Fruit fly (Drosophila melanogaster) whole organism, embryonic: ENCODE data around the gene CG10512.
A peak's percentile ranks its signal among the peaks of the same experiment; 100 is the strongest.

Experiments used
- ATbp ChIP-seq: fragments of 200-800 bp; sonication (Bioruptor generic); optimal IDR thresholded peaks from 2 replicates; lab custom pipeline; 2017; ENCODE audit warnings: missing biosample characterization, mild to moderate bottlenecking, missing genetic modification characterization, missing genetic modification reagents
- Asciz ChIP-seq: fragments of 200-800 bp; sonication (Bioruptor generic); optimal IDR thresholded peaks from 2 replicates; lab custom pipeline; 2017; ENCODE audit warnings: missing biosample characterization, mild to moderate bottlenecking, missing genetic modification characterization, missing genetic modification reagents
- CG10979 ChIP-seq: fragments of 200-800 bp; sonication (Bioruptor generic); optimal IDR thresholded peaks from 2 replicates; lab custom pipeline; 2018; ENCODE audit warnings: missing biosample characterization, mild to moderate bottlenecking, missing genetic modification characterization, moderate library complexity
- CG11456 ChIP-seq: fragments of 200-800 bp; sonication (Bioruptor generic); IDR thresholded peaks from 3 replicates; pipeline ENCODE4 v1.3.6; 2022; ENCODE audit warnings: missing biosample characterization, missing genetic modification characterization
- CG11504 ChIP-seq: fragments of 200-800 bp; sonication (Bioruptor generic); optimal IDR thresholded peaks from 3 replicates; lab custom pipeline; 2019; ENCODE audit warnings: missing biosample characterization, mild to moderate bottlenecking, missing genetic modification characterization, moderate library complexity
- CG12071 ChIP-seq: fragments of 200-800 bp; sonication (Bioruptor generic); optimal IDR thresholded peaks from 3 replicates; lab custom pipeline; 2018; ENCODE audit warnings: missing biosample characterization, mild to moderate bottlenecking, missing genetic modification characterization
- CG1233 ChIP-seq: fragments of 200-800 bp; sonication (Bioruptor generic); optimal IDR thresholded peaks from 4 replicates; lab custom pipeline; 2018; ENCODE audit warnings: missing biosample characterization, mild to moderate bottlenecking, missing genetic modification characterization
- CG13123 ChIP-seq: fragments of 200-800 bp; sonication (Bioruptor generic); optimal IDR thresholded peaks from 2 replicates; lab custom pipeline; 2016; ENCODE audit warnings: missing biosample characterization, missing genetic modification characterization
- CG13287 ChIP-seq: fragments of 200-800 bp; sonication (Bioruptor generic); IDR thresholded peaks from 2 replicates; pipeline ENCODE4 v1.3.6; 2022; ENCODE audit warnings: missing biosample characterization, missing genetic modification characterization; ENCODE audit not compliant: partially characterized antibody
- CG15601 ChIP-seq: fragments of 200-800 bp; sonication (Bioruptor generic); optimal IDR thresholded peaks from 3 replicates; lab custom pipeline; 2019; ENCODE audit warnings: missing biosample characterization, mild to moderate bottlenecking, missing genetic modification characterization, moderate library complexity
- CG1602 ChIP-seq: fragments of 200-800 bp; sonication (Bioruptor generic); optimal IDR thresholded peaks from 3 replicates; lab custom pipeline; 2016; ENCODE audit warnings: missing biosample characterization, missing genetic modification characterization
- CG16813 ChIP-seq: fragments of 200-800 bp; sonication (Bioruptor generic); IDR thresholded peaks from 3 replicates; pipeline ENCODE4 v1.3.6; 2022; ENCODE audit warnings: missing biosample characterization, missing genetic modification characterization; ENCODE audit not compliant: partially characterized antibody
- CG17385 ChIP-seq: fragments of 200-800 bp; sonication (Bioruptor generic); optimal IDR thresholded peaks from 3 replicates; lab custom pipeline; 2018; ENCODE audit warnings: missing biosample characterization, mild to moderate bottlenecking, missing genetic modification characterization
- CG1832 ChIP-seq: fragments of 200-800 bp; sonication (Bioruptor generic); optimal IDR thresholded peaks from 2 replicates; lab custom pipeline; 2017; ENCODE audit warnings: missing biosample characterization, mild to moderate bottlenecking, missing genetic modification characterization, inconsistent platforms
- CG2889 ChIP-seq: fragments of 200-800 bp; sonication (Bioruptor generic); IDR thresholded peaks from 3 replicates; pipeline ENCODE4 v1.3.6; 2022; ENCODE audit warnings: missing biosample characterization, missing genetic modification characterization
- CG30403 ChIP-seq: fragments of 200-800 bp; sonication (Bioruptor generic); optimal IDR thresholded peaks from 3 replicates; lab custom pipeline; 2016; ENCODE audit warnings: missing biosample characterization, missing genetic modification characterization
- CG3281 ChIP-seq: fragments of 200-800 bp; sonication (Bioruptor generic); optimal IDR thresholded peaks from 3 replicates; lab custom pipeline; 2017; ENCODE audit warnings: missing biosample characterization, mild to moderate bottlenecking, missing genetic modification characterization
- CG33557 ChIP-seq: fragments of 200-800 bp; sonication (Bioruptor generic); optimal IDR thresholded peaks from 2 replicates; lab custom pipeline; 2019; ENCODE audit warnings: missing biosample characterization, mild to moderate bottlenecking, missing genetic modification characterization, moderate library complexity
- CG6654 ChIP-seq: fragments of 200-800 bp; sonication (Bioruptor generic); optimal IDR thresholded peaks from 2 replicates; lab custom pipeline; 2017; ENCODE audit warnings: missing biosample characterization, mild to moderate bottlenecking, missing genetic modification characterization
- CG7963 ChIP-seq: fragments of 200-800 bp; sonication (Bioruptor generic); IDR thresholded peaks from 3 replicates; pipeline ENCODE4 v1.3.6; 2022; ENCODE audit warnings: missing biosample characterization, missing genetic modification characterization; ENCODE audit not compliant: partially characterized antibody
- CG8388 ChIP-seq: fragments of 200-800 bp; sonication (Bioruptor generic); optimal IDR thresholded peaks from 2 replicates; lab custom pipeline; 2019; ENCODE audit warnings: missing biosample characterization, mild to moderate bottlenecking, missing genetic modification characterization, moderate library complexity
- CkIIα-i1 ChIP-seq: fragments of 200-800 bp; sonication (Bioruptor generic); IDR thresholded peaks from 2 replicates; pipeline ENCODE4 v1.3.6; 2022; ENCODE audit warnings: missing biosample characterization, missing genetic modification characterization
- CoRest ChIP-seq: fragments of 200-800 bp; sonication (Bioruptor generic); optimal IDR thresholded peaks from 3 replicates; lab custom pipeline; 2018; ENCODE audit warnings: missing biosample characterization, mild to moderate bottlenecking, missing genetic modification characterization, moderate library complexity
- Dip3 ChIP-seq: fragments of 200-800 bp; sonication (Bioruptor generic); optimal IDR thresholded peaks from 3 replicates; lab custom pipeline; 2016; ENCODE audit warnings: missing biosample characterization, missing genetic modification characterization
- Dll ChIP-seq: fragments of 200-800 bp; sonication (Bioruptor generic); IDR thresholded peaks from 4 replicates; pipeline ENCODE4 v1.3.6; 2022; ENCODE audit warnings: missing biosample characterization, missing genetic modification characterization; ENCODE audit not compliant: partially characterized antibody
- Fer1 ChIP-seq: fragments of 200-800 bp; sonication (Bioruptor generic); optimal IDR thresholded peaks from 2 replicates; lab custom pipeline; 2017; ENCODE audit warnings: missing biosample characterization, mild to moderate bottlenecking, missing genetic modification characterization
- H15 ChIP-seq: fragments of 200-800 bp; sonication (Bioruptor generic); IDR thresholded peaks from 3 replicates; pipeline ENCODE4 v1.3.6; 2022; ENCODE audit warnings: missing biosample characterization, missing genetic modification characterization
- H2.0 ChIP-seq: fragments of 200-800 bp; sonication (Bioruptor generic); IDR thresholded peaks from 2 replicates; pipeline ENCODE4 v1.3.6; 2022; ENCODE audit warnings: missing biosample characterization, missing genetic modification characterization
- Hmr ChIP-seq: fragments of 200-800 bp; sonication (Bioruptor generic); optimal IDR thresholded peaks from 3 replicates; lab custom pipeline; 2017; ENCODE audit warnings: mild to moderate bottlenecking, missing biosample characterization, missing genetic modification reagents, missing genetic modification characterization
- MTF-1 ChIP-seq: fragments of 200-800 bp; sonication (Bioruptor generic); optimal IDR thresholded peaks from 2 replicates; lab custom pipeline; 2018; ENCODE audit warnings: missing biosample characterization, mild to moderate bottlenecking, missing genetic modification characterization, borderline replicate concordance
- Max ChIP-seq: fragments of 200-800 bp; sonication (Bioruptor generic); optimal IDR thresholded peaks from 2 replicates; lab custom pipeline; 2016; ENCODE audit warnings: missing biosample characterization, mild to moderate bottlenecking, missing genetic modification characterization
- Med ChIP-seq: fragments of 200-800 bp; sonication (Bioruptor generic); peaks from one replicate; lab custom pipeline; 2016; ENCODE audit warnings: missing biosample characterization, missing genetic modification characterization, mild to moderate bottlenecking, inconsistent platforms, moderate library complexity
- Ptx1 ChIP-seq: fragments of 200-800 bp; sonication (Bioruptor generic); IDR thresholded peaks from 2 replicates; pipeline ENCODE4 v1.3.6; 2022; ENCODE audit warnings: missing biosample characterization, missing genetic modification characterization
- Scr ChIP-seq: fragments of 200-800 bp; sonication (Bioruptor generic); IDR thresholded peaks from 2 replicates; pipeline ENCODE4 v1.3.6; 2022; ENCODE audit warnings: missing biosample characterization, missing genetic modification characterization; ENCODE audit not compliant: partially characterized antibody
- Spps ChIP-seq: fragments of 200-800 bp; sonication (Bioruptor generic); optimal IDR thresholded peaks from 2 replicates; lab custom pipeline; 2018; ENCODE audit warnings: missing biosample characterization, mild to moderate bottlenecking, missing genetic modification characterization
- al ChIP-seq: fragments of 200-800 bp; sonication (Bioruptor generic); IDR thresholded peaks from 2 replicates; pipeline ENCODE4 v1.3.6; 2022; ENCODE audit warnings: missing biosample characterization, missing genetic modification characterization
- cg ChIP-seq: fragments of 200-800 bp; sonication (Bioruptor generic); optimal IDR thresholded peaks from 3 replicates; lab custom pipeline; 2019; ENCODE audit warnings: missing biosample characterization, mild to moderate bottlenecking, missing genetic modification characterization, moderate library complexity
- exex ChIP-seq: fragments of 200-800 bp; sonication (Bioruptor generic); optimal IDR thresholded peaks from 4 replicates; lab custom pipeline; 2018; ENCODE audit warnings: missing biosample characterization, mild to moderate bottlenecking, missing genetic modification characterization, moderate library complexity
- gce ChIP-seq: fragments of 200-800 bp; sonication (Bioruptor generic); IDR thresholded peaks from 3 replicates; pipeline ENCODE4 v1.3.6; 2022; ENCODE audit warnings: missing biosample characterization, missing genetic modification characterization
- gem ChIP-seq: fragments of 200-800 bp; sonication (Bioruptor generic); optimal IDR thresholded peaks from 2 replicates; lab custom pipeline; 2019; ENCODE audit warnings: missing biosample characterization, mild to moderate bottlenecking, missing genetic modification characterization, moderate library complexity
- inv ChIP-seq: fragments of 200-800 bp; sonication (Bioruptor generic); IDR thresholded peaks from 2 replicates; pipeline ENCODE4 v1.3.6; 2022; ENCODE audit warnings: missing biosample characterization, missing genetic modification characterization; ENCODE audit not compliant: partially characterized antibody
- p53 ChIP-seq: fragments of 200-800 bp; sonication (Bioruptor generic); optimal IDR thresholded peaks from 2 replicates; lab custom pipeline; 2016; ENCODE audit warnings: missing biosample characterization, missing genetic modification characterization
- sc ChIP-seq, 3 experiments: fragments of >200 bp in 2 of 3; fragments of 200-800 bp in 1 of 3; sonication (Bioruptor generic) in 1 of 3; optimal IDR thresholded peaks; 2 replicates in 2 of 3; 3 replicates in 1 of 3; lab custom pipeline; 2017; ENCODE audit warnings: mild to moderate bottlenecking in 1 of 3, missing biosample characterization in 1 of 3, missing genetic modification characterization in 1 of 3, missing genetic modification reagents in 1 of 3
- sima ChIP-seq: fragments of 200-800 bp; sonication (Bioruptor generic); optimal IDR thresholded peaks from 2 replicates; lab custom pipeline; 2016; ENCODE audit warnings: missing biosample characterization, missing genetic modification characterization
- slp2 ChIP-seq: fragments of 200-800 bp; sonication (Bioruptor generic); optimal IDR thresholded peaks from 2 replicates; lab custom pipeline; 2016; ENCODE audit warnings: missing biosample characterization, missing genetic modification characterization
- trh ChIP-seq: fragments of 200-800 bp; sonication (Bioruptor generic); optimal IDR thresholded peaks from 2 replicates; lab custom pipeline; 2016; ENCODE audit warnings: missing biosample characterization, missing genetic modification characterization
- vfl ChIP-seq: fragments of 200-800 bp; sonication (Bioruptor generic); optimal IDR thresholded peaks from 2 replicates; lab custom pipeline; 2016; ENCODE audit warnings: missing biosample characterization, missing genetic modification characterization
- wor ChIP-seq: fragments of 200-800 bp; sonication (Bioruptor generic); IDR thresholded peaks from 2 replicates; pipeline ENCODE4 v1.3.6; 2022; ENCODE audit warnings: missing biosample characterization, missing genetic modification characterization

CG10512 gene

DNA sequence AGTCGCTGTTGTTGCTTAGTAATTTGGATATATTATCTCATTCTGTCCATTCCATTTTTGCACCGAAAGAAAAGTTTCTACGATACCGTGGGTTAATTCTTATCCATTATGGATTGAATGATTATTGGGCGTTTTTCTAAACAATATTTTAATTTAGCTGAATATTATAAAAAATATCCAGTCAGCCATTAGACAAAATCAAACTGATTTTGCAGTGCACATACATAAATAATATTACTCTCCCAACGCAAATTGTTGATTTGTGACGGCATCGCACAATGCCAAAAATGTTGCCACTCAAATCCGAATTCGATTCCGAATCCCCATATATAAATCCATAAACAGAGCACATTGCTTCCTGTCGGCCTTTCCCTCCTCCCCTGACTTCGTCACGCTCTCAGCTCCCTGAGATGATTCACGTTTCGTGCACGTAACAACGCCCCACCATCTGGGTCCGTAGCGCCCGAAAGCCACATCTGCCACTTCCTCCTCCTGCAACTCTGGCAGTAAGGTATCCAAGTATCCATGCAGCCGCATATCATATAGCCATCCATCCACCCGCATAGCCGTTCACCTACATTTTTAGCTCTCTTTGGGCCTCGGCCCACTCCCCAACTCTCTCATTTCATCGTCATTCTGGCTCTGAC lies 25.7 kb upstream of the CG10512 start (continued):
- TF ChIP-seq wor (GFP tag; lab: Robert Waterston, UW): no peak
- peak; percentile 30 for TF ChIP-seq exex
- no peak for TF ChIP-seq inv (GFP tag; lab: Robert Waterston, UW)
- no peak for TF ChIP-seq gem (tag; lab: Kevin White, UChicago)
- TF ChIP-seq CG1832: no peak
- no peak for TF ChIP-seq CG15601
- peak; percentile 11 for TF ChIP-seq CG12071
- TF ChIP-seq CG11504 (tag; lab: Kevin White, UChicago): no peak
- TF ChIP-seq Spps (tag; lab: Kevin White, UChicago): no peak
- peak; percentile 89 for TF ChIP-seq al
- TF ChIP-seq CG30403 (GFP tag; lab: Kevin White, UChicago): peak; percentile 75
- TF ChIP-seq gce: no peak
- no peak for TF ChIP-seq CG7963 (GFP tag; lab: Robert Waterston, UW)
- no peak for TF ChIP-seq CG33557 (GFP tag; lab: Kevin White, UChicago)
- no peak for TF ChIP-seq CG13287 (GFP tag; lab: Robert Waterston, UW)
- TF ChIP-seq CG2889 (GFP tag; lab: Robert Waterston, UW): peak; percentile 71; the same call in 2 of the 3 replicates
- TF ChIP-seq CG3281 (GFP tag; lab: Kevin White, UChicago): peak; percentile 83
- TF ChIP-seq CG8388 (GFP tag; lab: Kevin White, UChicago): peak; percentile 7
- TF ChIP-seq vfl (GFP tag; lab: Kevin White, UChicago): no peak
- TF ChIP-seq CG16813 (GFP tag; lab: Robert Waterston, UW): no peak
- TF ChIP-seq CG1233: peak; percentile 29
- TF ChIP-seq CkIIα-i1 (GFP tag; lab: Robert Waterston, UW): no peak
- TF ChIP-seq Max: peak; percentile 69
- no peak for TF ChIP-seq Dll
- TF ChIP-seq slp2 (GFP tag; lab: Kevin White, UChicago): no peak
- TF ChIP-seq sima (GFP tag; lab: Kevin White, UChicago): no peak
- TF ChIP-seq CG13123 (GFP tag; lab: Kevin White, UChicago): peak; percentile 30
- peak; percentile 80 for TF ChIP-seq Ptx1 (GFP tag; lab: Robert Waterston, UW)
- peak; percentile 87 for TF ChIP-seq Hmr
- no peak for TF ChIP-seq CG10979 (tag; lab: Kevin White, UChicago)
- TF ChIP-seq H2.0: peak; percentile 64
- no peak for TF ChIP-seq ATbp
- no peak for TF ChIP-seq p53 (GFP tag; lab: Kevin White, UChicago)
- peak; percentile 67 for TF ChIP-seq Fer1
- TF ChIP-seq CG17385 (GFP tag; lab: Kevin White, UChicago): no peak
- TF ChIP-seq MTF-1 (GFP tag; lab: Kevin White, UChicago): no peak
- no peak for TF ChIP-seq CoRest (tag; lab: Kevin White, UChicago)
- peak; percentile 80 for TF ChIP-seq CG11456
- peak; percentile 90 for TF ChIP-seq Med
- TF ChIP-seq Asciz (GFP tag; lab: Kevin White, UChicago): no peak
- TF ChIP-seq trh (GFP tag; lab: Kevin White, UChicago): no peak
- TF ChIP-seq CG6654 (GFP tag; lab: Kevin White, UChicago): no peak
- TF ChIP-seq H15 (GFP tag; lab: Robert Waterston, UW): 0 out of 3 replicates have a peak, but pooled peaks have one; percentile 14
- TF ChIP-seq CG1602: peak; percentile 40
- TF ChIP-seq Scr (GFP tag; lab: Robert Waterston, UW): no peak
- TF ChIP-seq sc (optimal IDR thresholded peaks at IDR 0.05; lab: Kevin White, UChicago): no peak
- no peak for TF ChIP-seq sc (GFP tag; optimal IDR thresholded peaks at IDR 0.05; lab: Kevin White, UChicago)
- no peak for TF ChIP-seq cg (GFP tag; lab: Kevin White, UChicago)
- peak; percentile 57 for TF ChIP-seq Dip3
